Worm (Caenorhabditis elegans): ENCODE measurements around the gene T28C6.11.

ce11 chrIV:8821147-8821546 is 18.9 kb downstream of the T28C6.11 start, which contains the start of gene T28C6.5:
- no peak for TF ChIP-seq dao-5 (tag; optimal IDR thresholded peaks at IDR 0.05)
- TF ChIP-seq him-1 (tag; optimal IDR thresholded peaks at IDR 0.05) = no peak
- TF ChIP-seq W03F9.2 (tag; optimal IDR thresholded peaks at IDR 0.05) = no peak

All from whole organism, L4/young adult.